Worm (Caenorhabditis elegans) whole organism, late embryonic: ENCODE data around the gene Y51B9A.9.

Source experiments
- ceh-2 ChIP-seq: sonication (generic microtip); optimal IDR thresholded peaks from 2 replicates; lab custom pipeline; 2016; ENCODE audit warnings: missing genotype, missing genetic modification characterization, missing compliant biosample characterization
- npax-4 ChIP-seq: sonication (generic microtip); optimal IDR thresholded peaks from 2 replicates; lab custom pipeline; 2016; ENCODE audit warnings: missing genetic modification characterization, missing compliant biosample characterization
- pha-4 ChIP-seq: fragments of 150-350 bp; optimal IDR thresholded peaks from 2 replicates; lab custom pipeline; 2018; ENCODE audit warnings: missing biosample characterization, missing genetic modification reagents, missing genetic modification characterization

DNA sequence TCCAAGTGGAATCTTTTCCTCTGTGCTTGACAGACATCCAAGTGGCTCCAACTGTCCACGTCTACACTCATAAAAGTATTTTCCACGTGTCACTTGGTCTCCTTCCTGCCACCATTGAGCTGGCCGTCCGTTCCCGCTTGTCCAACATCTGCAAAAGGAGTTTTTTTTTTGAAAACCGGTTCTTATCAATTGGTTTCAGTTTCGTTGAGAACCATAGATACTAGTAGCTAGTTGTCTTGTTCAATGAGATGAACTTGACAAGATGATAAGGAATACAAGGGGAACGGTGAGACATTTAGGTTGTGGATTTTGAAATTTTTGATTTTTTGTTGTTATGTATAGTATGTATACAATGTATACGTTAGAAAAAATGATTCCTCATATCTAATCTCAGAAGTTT, 51.6 kb downstream of the Y51B9A.9 start:
- TF ChIP-seq ceh-2 = no peak
- no peak for TF ChIP-seq pha-4 (tag; lab: Kevin White, UChicago)
- no peak for TF ChIP-seq npax-4 (tag; lab: Kevin White, UChicago)
